Worm (Caenorhabditis elegans) whole organism, late embryonic: Measurements from ENCODE around the gene fmo-5.

Experiments
- C38D4.7 ChIP-seq: fragments of 200-800 bp; sonication (Bioruptor generic); optimal IDR thresholded peaks from 2 replicates; lab custom pipeline; 2018; ENCODE audit warnings: mild to moderate bottlenecking, missing genetic modification characterization, moderate library complexity, missing compliant biosample characterization
- F13H6.1 ChIP-seq: sonication (generic microtip); optimal IDR thresholded peaks from 2 replicates; lab custom pipeline; 2016; ENCODE audit warnings: missing genetic modification characterization, missing compliant biosample characterization
- K09A11.1 ChIP-seq: sonication (generic microtip); optimal IDR thresholded peaks from 2 replicates; lab custom pipeline; 2017; ENCODE audit warnings: antibody characterized with exemption, mild to moderate bottlenecking, missing genetic modification characterization, missing compliant biosample characterization; ENCODE audit not compliant: insufficient read depth
- T23F11.4 ChIP-seq: fragments of 200-800 bp; sonication (Bioruptor generic); optimal IDR thresholded peaks from 2 replicates; lab custom pipeline; 2018; ENCODE audit warnings: mild to moderate bottlenecking, missing genetic modification characterization, missing compliant biosample characterization
- ahr-1 ChIP-seq: sonication (generic microtip); optimal IDR thresholded peaks from 2 replicates; lab custom pipeline; 2016; ENCODE audit warnings: missing genetic modification characterization, missing compliant biosample characterization
- ama-1 ChIP-seq: fragments of 150-350 bp; optimal IDR thresholded peaks from 2 replicates; lab custom pipeline; 2014
- ceh-14 ChIP-seq: sonication (generic microtip); optimal IDR thresholded peaks from 2 replicates; lab custom pipeline; 2016; ENCODE audit warnings: missing genotype, missing genetic modification characterization, missing compliant biosample characterization
- ceh-19 ChIP-seq: fragments of 200-800 bp; sonication (Bioruptor generic); optimal IDR thresholded peaks from 2 replicates; lab custom pipeline; 2018; ENCODE audit warnings: mild to moderate bottlenecking, missing genetic modification characterization, missing compliant biosample characterization
- ceh-2 ChIP-seq: sonication (generic microtip); optimal IDR thresholded peaks from 2 replicates; lab custom pipeline; 2016; ENCODE audit warnings: missing genotype, missing genetic modification characterization, missing compliant biosample characterization
- ceh-30 ChIP-seq: fragments of 150-350 bp; optimal IDR thresholded peaks from 2 replicates; lab custom pipeline; 2014; ENCODE audit warnings: missing biosample characterization, missing genetic modification characterization
- ceh-31 ChIP-seq: sonication (generic microtip); optimal IDR thresholded peaks from 2 replicates; lab custom pipeline; 2016; ENCODE audit warnings: missing genetic modification characterization, missing compliant biosample characterization
- ceh-34 ChIP-seq: sonication (generic microtip); optimal IDR thresholded peaks from 2 replicates; lab custom pipeline; 2016; ENCODE audit warnings: mild to moderate bottlenecking, missing genetic modification characterization, missing compliant biosample characterization
- ceh-48 ChIP-seq: sonication (generic microtip); optimal IDR thresholded peaks from 2 replicates; lab custom pipeline; 2016; ENCODE audit warnings: missing genetic modification characterization, inconsistent platforms, missing compliant biosample characterization
- ceh-6 ChIP-seq: fragments of 200-800 bp; sonication (Bioruptor generic); optimal IDR thresholded peaks from 2 replicates; lab custom pipeline; 2018; ENCODE audit warnings: mild to moderate bottlenecking, missing genetic modification characterization, missing compliant biosample characterization
- ceh-9 ChIP-seq: sonication (generic microtip); optimal IDR thresholded peaks from 2 replicates; lab custom pipeline; 2016; ENCODE audit warnings: mild to moderate bottlenecking, missing genetic modification characterization, inconsistent platforms, missing compliant biosample characterization
- che-1 ChIP-seq: sonication (generic microtip); optimal IDR thresholded peaks from 2 replicates; lab custom pipeline; 2016; ENCODE audit warnings: mild to moderate bottlenecking, missing genetic modification characterization, missing compliant biosample characterization
- dmd-4 ChIP-seq: sonication (generic microtip); optimal IDR thresholded peaks from 2 replicates; lab custom pipeline; 2016; ENCODE audit warnings: borderline replicate concordance, missing genetic modification characterization, missing compliant biosample characterization
- dve-1 ChIP-seq: sonication (generic microtip); optimal IDR thresholded peaks from 2 replicates; lab custom pipeline; 2017; ENCODE audit warnings: antibody characterized with exemption, mild to moderate bottlenecking, missing genetic modification characterization, missing compliant biosample characterization
- eyg-1 ChIP-seq: sonication (generic microtip); optimal IDR thresholded peaks from 2 replicates; lab custom pipeline; 2016; ENCODE audit warnings: missing genotype, missing genetic modification characterization, missing compliant biosample characterization
- fkh-10 ChIP-seq: fragments of 150-350 bp; optimal IDR thresholded peaks from 2 replicates; lab custom pipeline; 2014; ENCODE audit warnings: missing biosample characterization, missing genetic modification reagents, missing genetic modification characterization
- hlh-15 ChIP-seq: sonication (generic microtip); optimal IDR thresholded peaks from 2 replicates; lab custom pipeline; 2016; ENCODE audit warnings: missing genetic modification characterization, missing compliant biosample characterization
- hlh-8 ChIP-seq: sonication (generic microtip); optimal IDR thresholded peaks from 2 replicates; lab custom pipeline; 2016; ENCODE audit warnings: missing genotype, missing genetic modification characterization, missing compliant biosample characterization
- lim-6 ChIP-seq: sonication (generic microtip); optimal IDR thresholded peaks from 2 replicates; lab custom pipeline; 2016; ENCODE audit warnings: missing genetic modification characterization, missing compliant biosample characterization
- madf-2 ChIP-seq: sonication (generic microtip); optimal IDR thresholded peaks from 2 replicates; lab custom pipeline; 2017; ENCODE audit warnings: missing genetic modification characterization, missing compliant biosample characterization
- mec-3 ChIP-seq: sonication (generic microtip); optimal IDR thresholded peaks from 2 replicates; lab custom pipeline; 2016; ENCODE audit warnings: borderline replicate concordance, missing genetic modification characterization, missing compliant biosample characterization
- nfya-1 ChIP-seq: sonication (generic microtip); optimal IDR thresholded peaks from 2 replicates; lab custom pipeline; 2017; ENCODE audit warnings: missing genetic modification characterization, mild to moderate bottlenecking, missing compliant biosample characterization, antibody characterized with exemption, moderate library complexity
- nhr-11 ChIP-seq: fragments of 150-350 bp; optimal IDR thresholded peaks from 2 replicates; lab custom pipeline; 2014; ENCODE audit warnings: missing biosample characterization, missing genetic modification characterization
- npax-4 ChIP-seq: sonication (generic microtip); optimal IDR thresholded peaks from 2 replicates; lab custom pipeline; 2016; ENCODE audit warnings: missing genetic modification characterization, missing compliant biosample characterization
- pha-2 ChIP-seq: sonication (generic microtip); optimal IDR thresholded peaks from 2 replicates; lab custom pipeline; 2017; ENCODE audit warnings: mild to moderate bottlenecking, missing genetic modification characterization, missing compliant biosample characterization
- pha-4 ChIP-seq: fragments of 150-350 bp; optimal IDR thresholded peaks from 2 replicates; lab custom pipeline; 2018; ENCODE audit warnings: missing biosample characterization, missing genetic modification reagents, missing genetic modification characterization
- pros-1 ChIP-seq: fragments of 150-350 bp; optimal IDR thresholded peaks from 2 replicates; lab custom pipeline; 2014; ENCODE audit warnings: missing biosample characterization, missing genetic modification reagents, missing genetic modification characterization
- rnt-1 ChIP-seq: sonication (generic microtip); optimal IDR thresholded peaks from 2 replicates; lab custom pipeline; 2016; ENCODE audit warnings: missing genetic modification characterization, missing compliant biosample characterization
- sdc-2 ChIP-seq: sonication (generic microtip); optimal IDR thresholded peaks from 2 replicates; lab custom pipeline; 2016; ENCODE audit warnings: missing genotype, missing genetic modification characterization, missing compliant biosample characterization
- sox-2 ChIP-seq: fragments of 200-800 bp; sonication (Bioruptor generic); IDR thresholded peaks from 2 replicates; pipeline ENCODE4 v1.3.6; 2022; ENCODE audit warnings: missing genetic modification reagents, missing genetic modification characterization, missing compliant biosample characterization
- tbx-2 ChIP-seq: sonication (generic microtip); optimal IDR thresholded peaks from 2 replicates; lab custom pipeline; 2016; ENCODE audit warnings: missing genetic modification characterization, missing compliant biosample characterization
- ttx-3 ChIP-seq: sonication (generic microtip); optimal IDR thresholded peaks from 2 replicates; lab custom pipeline; 2016; ENCODE audit warnings: missing genetic modification reagents, missing genetic modification characterization, missing compliant biosample characterization
- unc-3 ChIP-seq, 2 experiments: fragments of 200-800 bp in 1 of 2; sonication (Bioruptor generic) in 1 of 2; sonication (generic microtip) in 1 of 2; conservative IDR thresholded peaks in 1 of 2; optimal IDR thresholded peaks in 1 of 2; 2 replicates each; pipeline versions ENCODE4 v1.3.6 to Lab custom; 2016 to 2022; ENCODE audit warnings: missing compliant biosample characterization in 2 of 2, missing genetic modification characterization in 2 of 2, missing genetic modification reagents in 1 of 2
- unc-55 ChIP-seq: sonication (generic microtip); optimal IDR thresholded peaks from 2 replicates; lab custom pipeline; 2017; ENCODE audit warnings: missing biosample characterization, missing genetic modification reagents, missing genetic modification characterization
- unc-86 ChIP-seq: sonication (generic microtip); optimal IDR thresholded peaks from 2 replicates; lab custom pipeline; 2016; ENCODE audit warnings: missing genetic modification characterization, missing compliant biosample characterization
- ztf-16 ChIP-seq: sonication (generic microtip); optimal IDR thresholded peaks from 2 replicates; lab custom pipeline; 2017; ENCODE audit warnings: missing genetic modification characterization, missing compliant biosample characterization

The fmo-5 gene

ce11 chrV:889216-889615 is 14.2 kb downstream of the fmo-5 start, which contains the start of gene T02B11.6:
Gene T02B11.6, minus strand, starts transcription at chrV:889316.
- TF ChIP-seq tbx-2 (tag; lab: Kevin White, UChicago) (no peak), dmd-4 (tag; lab: Kevin White, UChicago) (no peak), npax-4 (tag; lab: Kevin White, UChicago) (no peak), T23F11.4 (no peak), mec-3 (tag; lab: Kevin White, UChicago) (no peak), ceh-14 (tag; lab: Kevin White, UChicago) (no peak), madf-2 (tag; lab: Kevin White, UChicago) (no peak), pha-2 (tag; lab: Kevin White, UChicago) (no peak), nfya-1 (tag; lab: Kevin White, UChicago) (no peak), eyg-1 (no peak), unc-55 (GFP tag; lab: Kevin White, UChicago) (no peak), ama-1 (lab: Kevin White, UChicago) (no peak), sox-2 (GFP tag; lab: Robert Waterston, UW) (no peak), ceh-30 (tag; lab: Kevin White, UChicago) (no peak), ztf-16 (tag; lab: Kevin White, UChicago) (no peak), dve-1 (tag; lab: Kevin White, UChicago) (no peak), unc-3 (GFP tag; conservative IDR thresholded peaks at IDR 0.05; lab: Robert Waterston, UW) (no peak), unc-3 (tag; optimal IDR thresholded peaks at IDR 0.05; lab: Kevin White, UChicago) (no peak)

DNA sequence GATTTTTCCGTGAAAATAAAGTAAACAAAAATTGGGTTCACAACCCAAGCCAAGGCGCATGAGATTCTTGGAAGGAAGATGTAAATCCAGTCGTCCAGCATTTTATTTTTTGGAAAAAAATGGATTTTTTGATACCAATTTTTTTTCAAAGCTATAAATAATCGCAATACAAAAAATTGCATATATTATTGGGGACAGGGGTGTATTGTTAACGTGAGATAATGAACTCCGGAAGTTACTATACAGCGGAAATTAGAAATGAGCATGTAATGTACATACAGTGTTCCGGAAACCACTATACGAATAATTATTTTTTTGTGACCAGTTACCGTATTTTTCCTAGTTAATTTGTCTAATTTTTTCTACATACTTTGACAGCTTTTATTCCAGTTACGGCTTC is 19.1 kb downstream of the fmo-5 start, which contains the start of gene srj-38:
srj-38 (minus strand) TSS at position 101 of the 400 bp plus-strand sequence.
- TF ChIP-seq pha-4 = no peak
- no peak for TF ChIP-seq unc-55 (GFP tag; lab: Kevin White, UChicago)
- TF ChIP-seq dve-1 (tag; lab: Kevin White, UChicago) = no peak
- no peak for TF ChIP-seq ceh-31 (tag; lab: Kevin White, UChicago)
- TF ChIP-seq unc-3 (GFP tag; conservative IDR thresholded peaks at IDR 0.05; lab: Robert Waterston, UW) = no peak
- TF ChIP-seq unc-3 (tag; optimal IDR thresholded peaks at IDR 0.05; lab: Kevin White, UChicago) = no peak
- TF ChIP-seq npax-4 (tag; lab: Kevin White, UChicago) = no peak
- TF ChIP-seq hlh-15 = no peak
- TF ChIP-seq ceh-19 (GFP tag; lab: Kevin White, UChicago) = no peak
- TF ChIP-seq unc-86 = no peak
- no peak for TF ChIP-seq hlh-8 (tag; lab: Kevin White, UChicago)
- TF ChIP-seq ttx-3 = no peak
- no peak for TF ChIP-seq K09A11.1 (tag; lab: Kevin White, UChicago)
- TF ChIP-seq ceh-14 (tag; lab: Kevin White, UChicago) = no peak
- no peak for TF ChIP-seq ceh-2 (tag; lab: Kevin White, UChicago)
- TF ChIP-seq pros-1 (tag; lab: Kevin White, UChicago) = no peak

DNA sequence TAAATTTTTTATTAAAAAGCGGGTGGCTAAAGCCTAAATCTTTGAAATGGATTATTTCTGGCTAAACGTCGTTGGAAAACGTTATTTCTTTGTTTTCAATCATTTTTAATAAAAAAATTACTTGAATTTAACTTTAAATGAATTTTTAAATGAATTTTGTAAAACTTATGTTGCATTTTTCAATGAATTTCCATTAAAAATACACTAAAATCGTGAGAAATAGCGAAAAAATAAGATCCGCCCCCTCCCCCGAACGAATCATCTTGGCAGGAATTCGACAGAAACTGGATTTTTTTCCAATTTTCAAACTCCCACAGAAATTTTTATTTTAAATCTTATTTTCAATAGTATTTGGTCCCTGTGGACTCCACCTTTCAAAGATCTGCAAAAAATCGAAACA is 24.3 kb downstream of the fmo-5 start, which contains the start of gene srg-53:
srg-53 (plus strand) TSS at position 301 of the 400 bp plus-strand sequence.
- no peak for TF ChIP-seq T23F11.4
- TF ChIP-seq ceh-48 (tag; lab: Kevin White, UChicago) = no peak
- no peak for TF ChIP-seq nhr-11 (tag; lab: Kevin White, UChicago)
- no peak for TF ChIP-seq ceh-9
- TF ChIP-seq ceh-34 = no peak
- no peak for TF ChIP-seq C38D4.7 (GFP tag; lab: Kevin White, UChicago)
- TF ChIP-seq tbx-2 (tag; lab: Kevin White, UChicago) = no peak
- TF ChIP-seq lim-6 = no peak
- TF ChIP-seq fkh-10 = no peak
- no peak for TF ChIP-seq sox-2 (GFP tag; lab: Robert Waterston, UW)
- TF ChIP-seq ahr-1 (tag; lab: Kevin White, UChicago) = no peak
- TF ChIP-seq sdc-2 (tag; lab: Kevin White, UChicago) = no peak
- no peak for TF ChIP-seq F13H6.1 (tag; lab: Kevin White, UChicago)
- no peak for TF ChIP-seq rnt-1 (tag; lab: Kevin White, UChicago)
- no peak for TF ChIP-seq madf-2 (tag; lab: Kevin White, UChicago)
- TF ChIP-seq ceh-6 = no peak
- TF ChIP-seq che-1 (tag; lab: Kevin White, UChicago) = no peak
- TF ChIP-seq ama-1 (lab: Kevin White, UChicago) = no peak
